Fruit fly (Drosophila melanogaster): ENCODE data around the gene Septin2.

Gene Septin2

DNA sequence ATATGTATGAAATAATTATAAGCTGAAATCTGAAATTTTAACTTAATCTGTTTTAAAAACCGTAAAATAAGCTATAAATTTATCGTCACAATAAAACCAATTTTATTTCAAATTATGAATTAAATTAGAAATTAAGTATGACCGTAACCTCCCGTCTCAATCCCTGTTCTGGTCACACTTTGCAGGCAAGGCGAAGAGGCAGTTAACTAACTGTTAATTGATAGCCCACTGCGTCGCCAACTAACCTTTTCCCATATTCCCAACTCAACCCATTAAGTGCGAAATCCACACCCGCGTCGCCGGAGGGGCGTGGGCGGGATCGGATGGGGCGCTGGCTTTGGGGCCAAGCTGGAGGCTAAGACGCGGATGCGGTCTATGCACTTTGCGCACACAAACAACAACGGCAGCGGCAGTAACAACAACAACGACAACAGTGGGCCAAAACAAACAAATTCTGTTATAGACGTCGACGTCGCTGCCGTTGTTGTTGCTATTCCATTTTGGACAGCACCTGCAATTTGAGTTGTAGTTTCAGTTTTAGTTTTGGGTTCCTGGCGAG, 27.4 kb downstream of the Septin2 start, which contains the start of gene CG5191 (continued):
- TF ChIP-seq crp (GFP tag; optimal IDR thresholded peaks at IDR 0.05) (no peak), CG34224 (GFP tag; IDR thresholded peaks at IDR 0.05; ENCODE audit: partially characterized antibody) (0 out of 3 replicates have a peak, but pooled peaks have one; percentile 20), Hr51 (GFP tag; optimal IDR thresholded peaks at IDR 0.05) (peak in 1 of 2 experiments; percentile 12), cg (GFP tag; optimal IDR thresholded peaks at IDR 0.05) (peak; percentile 12), Adf1 (GFP tag; IDR thresholded peaks at IDR 0.05) (peak; percentile 47), otp (GFP tag; IDR thresholded peaks at IDR 0.05) (peak; percentile 56; the same call in 1 of the 3 replicates), seq (GFP tag; IDR thresholded peaks at IDR 0.05) (peak; percentile 21; the same call in 1 of the 2 replicates), nmo (GFP tag; optimal IDR thresholded peaks at IDR 0.05) (no peak), pb (GFP tag; optimal IDR thresholded peaks at IDR 0.05) (no peak), CG17361 (GFP tag; IDR thresholded peaks at IDR 0.05) (0 out of 3 replicates have a peak, but pooled peaks have one; percentile 15), Med (GFP tag) (peak; percentile 4), sr (GFP tag; IDR thresholded peaks at IDR 0.05) (0 out of 3 replicates have a peak, but pooled peaks have one; percentile 7), sens (GFP tag) (peak; percentile 41), row (GFP tag; IDR thresholded peaks at IDR 0.05) (peak; percentile 77), ara (GFP tag; IDR thresholded peaks at IDR 0.05) (0 out of 2 replicates have a peak, but pooled peaks have one; percentile 12), vvl (GFP tag; IDR thresholded peaks at IDR 0.05) (0 out of 2 replicates have a peak, but pooled peaks have one; percentile 2), stwl (tag; optimal IDR thresholded peaks at IDR 0.05) (peak; percentile 77), Bgb (GFP tag; IDR thresholded peaks at IDR 0.05; ENCODE audit: partially characterized antibody) (peak; percentile 54), CG9797 (GFP tag; optimal IDR thresholded peaks at IDR 0.05) (peak; percentile 29), ap (GFP tag; IDR thresholded peaks at IDR 0.05) (no peak), CG10543 (GFP tag; optimal IDR thresholded peaks at IDR 0.05) (peak; percentile 12), MESR4 (GFP tag; optimal IDR thresholded peaks at IDR 0.05) (peak; percentile 54), ftz-f1 (GFP tag; optimal IDR thresholded peaks at IDR 0.05) (no peak), Bdp1 (GFP tag; optimal IDR thresholded peaks at IDR 0.05) (no peak), abd-A (tag; optimal IDR thresholded peaks at IDR 0.05) (peak; percentile 34), CG7745 (tag; optimal IDR thresholded peaks at IDR 0.05) (peak; percentile 97), chinmo (GFP tag; IDR thresholded peaks at IDR 0.05; ENCODE audit: partially characterized antibody) (peak; percentile 84; the same call in 1 of the 4 replicates), eve (GFP tag; optimal IDR thresholded peaks at IDR 0.05) (no peak), cad (GFP tag; optimal IDR thresholded peaks at IDR 0.05) (peak; percentile 23), grau (tag; optimal IDR thresholded peaks at IDR 0.05) (peak; percentile 21), CoRest (tag; optimal IDR thresholded peaks at IDR 0.05) (peak; percentile 13), CG16779 (GFP tag; IDR thresholded peaks at IDR 0.05) (no peak), Stat92E (GFP tag; optimal IDR thresholded peaks at IDR 0.05) (peak in 1 of 3 experiments; percentile 20), CG8290 (GFP tag; optimal IDR thresholded peaks at IDR 0.05) (no peak), CG8290 (tag; optimal IDR thresholded peaks at IDR 0.05) (peak in 1 of 2 experiments; percentile 43), Eip74EF (GFP tag; optimal IDR thresholded peaks at IDR 0.05) (peak in 1 of 2 experiments; percentile 5), CG4707 (GFP tag; optimal IDR thresholded peaks at IDR 0.05) (peak; percentile 97), CG11560 (tag; IDR thresholded peaks at IDR 0.05) (no peak), ac (GFP tag; optimal IDR thresholded peaks at IDR 0.05) (peak; percentile 13), lola (GFP tag; optimal IDR thresholded peaks at IDR 0.05) (peak in 1 of 3 experiments; percentile 23), CG14710 (tag; optimal IDR thresholded peaks at IDR 0.05) (peak; percentile 1), CG13894 (tag; optimal IDR thresholded peaks at IDR 0.05) (peak; percentile 16), MBD-R2 (GFP tag; IDR thresholded peaks at IDR 0.05) (peak; percentile 71), Dll (GFP tag; IDR thresholded peaks at IDR 0.05; ENCODE audit: partially characterized antibody) (peak; percentile 55; the same call in 3 of the 4 replicates), CG13424 (tag; optimal IDR thresholded peaks at IDR 0.05) (no peak), wor (GFP tag; IDR thresholded peaks at IDR 0.05) (0 out of 2 replicates have a peak, but pooled peaks have one; percentile 10), pzg (GFP tag; optimal IDR thresholded peaks at IDR 0.05) (peak; percentile 21), Asciz (GFP tag; optimal IDR thresholded peaks at IDR 0.05) (no peak)
